Fruit fly (Drosophila melanogaster): Measurements from ENCODE around the gene CG13288.

- TF ChIP-seq pan (optimal IDR thresholded peaks at IDR 0.05) (no peak), usp (GFP tag; optimal IDR thresholded peaks at IDR 0.05) (no peak), Dll (optimal IDR thresholded peaks at IDR 0.05) (no peak), EcR (GFP tag; optimal IDR thresholded peaks at IDR 0.05) (no peak), CG8478 (optimal IDR thresholded peaks at IDR 0.05) (no peak)
Measured at dm6 chr3L:5923646-5924122, 16.5 kb downstream of the CG13288 start, which contains the start of gene CG33523.
